Worm (Caenorhabditis elegans) whole organism, L3 larva: ENCODE results near the gene umps-1.

Source experiments
- ZK546.5 ChIP-seq: sonication (generic microtip); optimal IDR thresholded peaks from 2 replicates; lab custom pipeline; 2017; ENCODE audit warnings: missing biosample characterization, missing genetic modification characterization
- mdl-1 ChIP-seq: fragments of 150-350 bp; optimal IDR thresholded peaks from 2 replicates; lab custom pipeline; 2014; ENCODE audit warnings: missing biosample characterization, missing genetic modification characterization
- nfya-1 ChIP-seq: sonication (generic microtip); optimal IDR thresholded peaks from 2 replicates; lab custom pipeline; 2017; ENCODE audit warnings: missing genetic modification characterization, mild to moderate bottlenecking, missing compliant biosample characterization, antibody characterized with exemption, moderate library complexity; ENCODE audit not compliant: insufficient read depth
- nhr-11 ChIP-seq: fragments of 150-350 bp; optimal IDR thresholded peaks from 2 replicates; lab custom pipeline; 2014; ENCODE audit warnings: missing biosample characterization, missing genetic modification characterization
- nhr-237 ChIP-seq: fragments of 150-350 bp; optimal IDR thresholded peaks from 2 replicates; lab custom pipeline; 2014; ENCODE audit warnings: missing biosample characterization, missing genetic modification characterization
- nhr-76 ChIP-seq: fragments of 150-350 bp; sonication (generic microtip); optimal IDR thresholded peaks from 5 replicates; lab custom pipeline; 2014; ENCODE audit warnings: missing biosample characterization, missing genetic modification characterization
- nhr-77 ChIP-seq: fragments of 150-350 bp; optimal IDR thresholded peaks from 2 replicates; lab custom pipeline; 2014; ENCODE audit warnings: missing biosample characterization, missing genetic modification characterization
- pha-4 ChIP-seq: fragments of 150-350 bp; optimal IDR thresholded peaks from 2 replicates; lab custom pipeline; 2014; ENCODE audit warnings: missing biosample characterization, missing genetic modification reagents, missing genetic modification characterization
- pqm-1 ChIP-seq: fragments of 150-350 bp; optimal IDR thresholded peaks from 2 replicates; lab custom pipeline; 2017; ENCODE audit warnings: missing biosample characterization, missing genetic modification characterization, inconsistent platforms
- snpc-4 ChIP-seq: fragments of 150-350 bp; optimal IDR thresholded peaks from 2 replicates; lab custom pipeline; 2014; ENCODE audit warnings: missing biosample characterization, missing genetic modification characterization
- unc-39 ChIP-seq: sonication (generic microtip); optimal IDR thresholded peaks from 4 replicates; lab custom pipeline; 2017; ENCODE audit warnings: missing biosample characterization, missing genetic modification characterization

- TF ChIP-seq nhr-237 (tag; lab: Kevin White, UChicago) (no peak), unc-39 (no peak), nhr-76 (tag; lab: Kevin White, UChicago) (no peak), nhr-11 (tag; lab: Kevin White, UChicago) (no peak), pqm-1 (no peak), mdl-1 (tag; lab: Kevin White, UChicago) (no peak), nfya-1 (no peak), snpc-4 (no peak), nhr-77 (tag; lab: Kevin White, UChicago) (no peak), ZK546.5 (tag; lab: Kevin White, UChicago) (no peak), pha-4 (no peak)
These were observed 7.2 kb upstream of the umps-1 start, which contains the start of gene tbc-8 for ce11 chrIII:10364656-10365055.
